Worm (Caenorhabditis elegans): ENCODE measurements around the gene cysl-1.

Gene cysl-1

DNA sequence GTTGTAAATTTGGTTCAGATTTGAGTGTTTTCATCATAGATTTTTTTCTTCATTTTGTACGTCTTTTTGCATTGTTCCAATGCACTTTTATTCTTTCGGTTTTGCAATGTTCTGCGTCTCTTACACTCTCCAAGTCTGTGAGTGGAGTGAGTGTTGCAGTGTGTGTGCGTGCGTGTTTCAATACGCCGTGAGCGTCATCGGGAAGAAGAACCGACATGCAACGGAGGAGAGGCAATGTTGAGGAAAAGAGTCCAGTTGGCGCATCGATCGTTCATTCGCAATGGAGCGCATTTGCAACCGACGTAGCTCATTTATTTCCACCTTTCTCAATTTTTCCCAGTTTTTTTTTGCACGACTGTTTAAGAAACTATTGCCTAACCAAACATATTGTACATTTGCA, 4.2 kb upstream of the cysl-1 start, which contains the start of gene ZC506.1 (continued):
- TF ChIP-seq lir-3 (tag; optimal IDR thresholded peaks at IDR 0.05): no peak
- TF ChIP-seq ceh-20 (GFP tag; IDR thresholded peaks at IDR 0.05): peak; percentile 76; the same call in 1 of the 2 replicates
- TF ChIP-seq nhr-76 (tag; optimal IDR thresholded peaks at IDR 0.05): peak; percentile 51
- TF ChIP-seq ama-1 (optimal IDR thresholded peaks at IDR 0.05): peak; percentile 34
- peak; percentile 99 for TF ChIP-seq aha-1 (tag)
- peak; percentile 58 for TF ChIP-seq duxl-1 (tag; optimal IDR thresholded peaks at IDR 0.05; ENCODE audit: poor library complexity)
- no peak for TF ChIP-seq lim-7 (GFP tag; IDR thresholded peaks at IDR 0.05)
- TF ChIP-seq nhr-111 (GFP tag; optimal IDR thresholded peaks at IDR 0.05): no peak
- TF ChIP-seq nhr-41 (GFP tag; IDR thresholded peaks at IDR 0.05): no peak
- TF ChIP-seq R02D3.7 (tag; optimal IDR thresholded peaks at IDR 0.05): no peak
- TF ChIP-seq ceh-82 (tag; optimal IDR thresholded peaks at IDR 0.05): no peak
- TF ChIP-seq unc-130 (GFP tag; optimal IDR thresholded peaks at IDR 0.05): no peak
- peak; percentile 64; the same call in 1 of the 2 replicates for TF ChIP-seq Y75B8A.6 (GFP tag; IDR thresholded peaks at IDR 0.05)
- TF ChIP-seq lin-39 (tag; optimal IDR thresholded peaks at IDR 0.05): no peak
- TF ChIP-seq mxl-3 (GFP tag; optimal IDR thresholded peaks at IDR 0.05): peak; percentile 94
- TF ChIP-seq T20F7.1 (GFP tag; optimal IDR thresholded peaks at IDR 0.05): peak; percentile 84
- no peak for TF ChIP-seq madf-5 (GFP tag; IDR thresholded peaks at IDR 0.05)
- no peak for TF ChIP-seq D1046.2 (GFP tag; IDR thresholded peaks at IDR 0.05)
- TF ChIP-seq mep-1 (tag; optimal IDR thresholded peaks at IDR 0.05): peak; percentile 98
- TF ChIP-seq vab-7 (GFP tag; IDR thresholded peaks at IDR 0.05): peak; percentile 66
- no peak for TF ChIP-seq snpc-4 (tag; optimal IDR thresholded peaks at IDR 0.05)
- no peak for TF ChIP-seq F44E2.7 (GFP tag; IDR thresholded peaks at IDR 0.05)
- no peak for TF ChIP-seq ceh-32 (tag; optimal IDR thresholded peaks at IDR 0.05; ENCODE audit: poor library complexity)
- peak; percentile 93 for TF ChIP-seq tra-1 (GFP tag; IDR thresholded peaks at IDR 0.05)
- no peak for TF ChIP-seq sdz-12 (GFP tag; optimal IDR thresholded peaks at IDR 0.05)
- no peak for TF ChIP-seq Y105C5A.15 (GFP tag; IDR thresholded peaks at IDR 0.05)
- TF ChIP-seq hlh-30 (tag; optimal IDR thresholded peaks at IDR 0.05; ENCODE audit: insufficient read depth): peak; percentile 87
- TF ChIP-seq spr-1 (tag; optimal IDR thresholded peaks at IDR 0.05): peak; percentile 91
- peak; percentile 45 for TF ChIP-seq zip-2 (tag; optimal IDR thresholded peaks at IDR 0.05)

DNA sequence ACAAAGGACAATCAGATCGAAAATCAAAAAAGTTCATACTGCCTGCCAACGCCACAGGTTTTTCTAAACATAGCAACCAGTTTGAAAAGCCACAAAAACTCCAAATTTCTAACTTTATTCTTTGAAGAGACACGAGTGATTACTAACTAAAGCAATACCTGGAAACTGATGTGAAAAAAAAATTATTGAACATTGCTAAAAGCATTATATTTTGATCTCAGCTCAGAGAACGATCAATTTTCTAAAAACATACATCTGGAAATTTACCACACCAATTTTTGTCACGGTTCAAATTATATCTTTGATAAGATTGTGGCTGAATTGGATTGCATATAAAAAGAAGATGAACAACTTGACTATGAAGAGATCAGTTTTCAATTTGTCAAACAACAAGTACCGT, 3.1 kb upstream of the cysl-1 start:
- TF ChIP-seq nhr-111 (GFP tag; optimal IDR thresholded peaks at IDR 0.05) (no peak), dmd-6 (GFP tag; IDR thresholded peaks at IDR 0.05) (0 out of 2 replicates have a peak, but pooled peaks have one; percentile 13), attf-4 (tag; optimal IDR thresholded peaks at IDR 0.05) (no peak)

DNA sequence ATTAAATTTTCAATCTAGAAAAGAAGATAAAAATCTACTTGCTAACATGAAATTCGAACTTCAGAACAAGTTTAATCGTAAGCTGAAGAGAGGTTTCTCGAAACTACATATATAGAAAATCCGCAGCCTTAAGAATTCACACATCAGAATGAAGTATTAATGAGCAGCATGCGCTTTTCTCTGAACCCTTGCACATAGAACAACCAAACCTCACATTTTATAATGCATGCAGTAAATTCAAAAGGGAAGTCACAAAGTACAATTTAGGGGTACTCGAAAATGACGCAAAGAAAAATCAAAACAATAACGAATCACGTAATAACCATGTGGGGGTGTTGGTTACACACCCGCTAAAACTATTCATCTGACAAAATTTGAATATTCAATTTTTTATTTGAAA, 2.2 kb upstream of the cysl-1 start:
- peak in 1 of 2 experiments; percentile 16 for TF ChIP-seq hif-1 (tag; optimal IDR thresholded peaks at IDR 0.05)
- 0 out of 2 replicates have a peak, but pooled peaks have one; percentile 27 for TF ChIP-seq dmd-6 (GFP tag; IDR thresholded peaks at IDR 0.05)
- peak; percentile 82 for TF ChIP-seq aha-1 (tag)

DNA sequence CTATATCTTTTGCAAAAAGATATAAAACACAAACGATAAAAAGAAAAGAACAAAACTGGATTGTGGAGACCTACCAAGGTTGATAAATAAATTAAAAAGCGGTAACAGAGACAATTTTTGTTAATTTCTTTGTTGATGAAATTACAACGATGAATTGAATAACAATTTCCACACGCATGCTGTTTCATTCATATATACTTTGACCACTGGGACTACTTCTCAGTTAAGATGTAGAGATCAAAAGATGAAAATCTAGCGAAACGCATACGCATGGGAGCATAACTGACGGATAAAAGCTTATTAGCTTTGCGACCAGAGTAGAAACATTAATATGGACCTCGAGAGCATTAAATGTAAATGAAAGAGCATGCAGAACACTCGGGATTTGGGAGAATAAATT, 1.7 kb upstream of the cysl-1 start:
- no peak for TF ChIP-seq egl-27 (tag; optimal IDR thresholded peaks at IDR 0.05)
- no peak for TF ChIP-seq nhr-6 (tag; optimal IDR thresholded peaks at IDR 0.05)
- no peak for TF ChIP-seq mes-2 (tag; optimal IDR thresholded peaks at IDR 0.05; ENCODE audit: poor library complexity, severe bottlenecking)
- TF ChIP-seq dpl-1 (GFP tag; optimal IDR thresholded peaks at IDR 0.05): no peak
- no peak for TF ChIP-seq spr-3 (GFP tag; optimal IDR thresholded peaks at IDR 0.05)
- no peak for TF ChIP-seq hlh-11 (tag; optimal IDR thresholded peaks at IDR 0.05)
- no peak for TF ChIP-seq duxl-1 (tag; optimal IDR thresholded peaks at IDR 0.05; ENCODE audit: poor library complexity)
- TF ChIP-seq snpc-1.2 (GFP tag; IDR thresholded peaks at IDR 0.05): no peak
- no peak for TF ChIP-seq ctbp-1 (GFP tag; IDR thresholded peaks at IDR 0.05)
- no peak for TF ChIP-seq ceh-82 (tag; optimal IDR thresholded peaks at IDR 0.05)
